Worm (Caenorhabditis elegans): ENCODE data around the gene Y49E10.18.
A peak's percentile ranks its signal among the peaks of the same experiment; 100 is the strongest.

Y49E10.18 gene

DNA sequence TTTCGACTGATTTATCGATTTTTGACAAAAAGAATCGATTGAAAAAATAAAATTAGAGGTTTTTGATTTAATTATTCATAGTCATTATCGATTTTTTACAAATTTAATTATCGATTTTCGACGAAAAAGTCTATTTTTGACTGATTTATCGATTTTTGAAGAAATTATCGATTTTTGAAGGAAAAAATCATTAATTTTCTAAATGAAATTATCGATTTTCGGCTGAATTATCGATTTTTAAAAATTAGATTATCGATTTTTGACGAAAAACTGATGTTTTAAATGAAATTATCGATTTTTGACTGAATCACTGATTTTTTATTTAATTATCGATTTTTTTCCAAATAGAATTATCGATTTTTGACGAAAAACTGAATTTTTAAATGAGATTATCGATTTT, 34.8 kb downstream of the Y49E10.18 start:
- TF ChIP-seq Y53F4B.3 (GFP tag; IDR thresholded peaks at IDR 0.05): no peak
- TF ChIP-seq hlh-26 (GFP tag; conservative IDR thresholded peaks at IDR 0.05): no peak
- TF ChIP-seq aptf-3 (GFP tag; IDR thresholded peaks at IDR 0.05): no peak
- no peak for TF ChIP-seq nhr-27 (tag; optimal IDR thresholded peaks at IDR 0.05)
- TF ChIP-seq ceh-91 (GFP tag; IDR thresholded peaks at IDR 0.05): no peak
- TF ChIP-seq unc-130 (GFP tag; optimal IDR thresholded peaks at IDR 0.05): no peak
- no peak for TF ChIP-seq ztf-28 (GFP tag; IDR thresholded peaks at IDR 0.05)
- TF ChIP-seq unc-62 (GFP tag; optimal IDR thresholded peaks at IDR 0.05): no peak
- no peak for TF ChIP-seq rcor-1 (GFP tag; IDR thresholded peaks at IDR 0.05)
- no peak for TF ChIP-seq Y79H2A.3 (GFP tag; conservative IDR thresholded peaks at IDR 0.05)

DNA sequence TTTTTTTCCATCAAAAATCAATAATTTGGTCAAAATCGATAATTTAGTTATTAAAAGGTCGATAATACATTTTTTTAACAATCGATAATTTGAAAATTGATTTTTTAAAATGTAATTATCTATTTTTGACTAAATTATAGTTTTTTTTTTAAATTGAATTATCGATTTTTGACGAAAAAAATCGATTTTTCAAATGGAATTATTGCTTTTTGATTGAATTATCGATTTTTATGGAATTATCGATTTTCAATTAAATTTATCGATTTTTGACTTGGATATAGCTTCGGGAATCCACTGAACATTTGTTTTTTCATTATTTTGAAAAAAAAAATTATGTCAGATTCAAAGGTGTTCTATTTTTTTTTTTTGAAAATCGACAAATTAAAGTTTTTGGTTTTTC, 35.6 kb downstream of the Y49E10.18 start:
- no peak for TF ChIP-seq nhr-80 (tag; optimal IDR thresholded peaks at IDR 0.05)
- TF ChIP-seq him-1 (tag; optimal IDR thresholded peaks at IDR 0.05): no peak
- TF ChIP-seq ztf-6 (GFP tag; IDR thresholded peaks at IDR 0.05): no peak
- no peak for TF ChIP-seq pha-4 (tag; optimal IDR thresholded peaks at IDR 0.05)
- no peak for TF ChIP-seq egl-44 (GFP tag; IDR thresholded peaks at IDR 0.05)
- no peak for TF ChIP-seq F37B4.10 (GFP tag; IDR thresholded peaks at IDR 0.05)
- TF ChIP-seq nhr-90 (tag; optimal IDR thresholded peaks at IDR 0.05): no peak

DNA sequence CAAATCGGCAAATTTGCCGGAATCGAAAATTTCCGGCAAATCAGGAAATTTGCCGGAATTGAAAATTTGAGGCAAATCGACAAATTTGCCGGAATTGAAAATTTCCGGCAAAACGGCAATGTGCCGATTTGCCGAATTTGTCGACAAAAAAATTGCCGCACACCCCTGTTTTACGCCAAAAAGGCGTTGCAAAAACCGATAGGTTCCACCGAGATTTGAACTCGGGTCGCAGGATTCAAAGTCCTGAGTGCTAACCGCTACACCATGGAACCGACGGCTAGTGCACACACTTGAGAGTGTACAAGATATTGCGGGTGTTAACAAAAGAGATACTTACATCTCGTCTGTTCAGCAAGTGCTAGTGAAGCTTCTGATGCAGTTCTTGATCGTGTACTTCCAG, 46.2 kb downstream of the Y49E10.18 start:
- TF ChIP-seq C06A6.2 (GFP tag; conservative IDR thresholded peaks at IDR 0.05) (0 out of 2 replicates have a peak, but pooled peaks have one; percentile 18), C17E4.6 (GFP tag; IDR thresholded peaks at IDR 0.05) (0 out of 2 replicates have a peak, but pooled peaks have one; percentile 25), zim-3 (tag; optimal IDR thresholded peaks at IDR 0.05) (peak; percentile 7), madf-3 (GFP tag; IDR thresholded peaks at IDR 0.05) (no peak), snpc-1.1 (tag; optimal IDR thresholded peaks at IDR 0.05; ENCODE audit: insufficient read depth) (no peak), egl-18 (GFP tag; IDR thresholded peaks at IDR 0.05) (no peak), ets-4 (GFP tag; optimal IDR thresholded peaks at IDR 0.05) (no peak), ccch-3 (GFP tag; optimal IDR thresholded peaks at IDR 0.05) (no peak), nhr-179 (tag; optimal IDR thresholded peaks at IDR 0.05) (no peak), F52B5.7 (tag; optimal IDR thresholded peaks at IDR 0.05) (peak; percentile 1), ztf-6 (GFP tag; IDR thresholded peaks at IDR 0.05) (no peak), lir-1 (GFP tag; conservative IDR thresholded peaks at IDR 0.05) (no peak), ceh-100 (GFP tag; IDR thresholded peaks at IDR 0.05) (no peak), Y56A3A.18 (GFP tag; IDR thresholded peaks at IDR 0.05) (0 out of 2 replicates have a peak, but pooled peaks have one; percentile 29), ceh-40 (GFP tag; IDR thresholded peaks at IDR 0.05) (no peak), pbrm-1 (GFP tag; IDR thresholded peaks at IDR 0.05) (no peak), hmg-1.2 (GFP tag; IDR thresholded peaks at IDR 0.05) (peak; percentile 48), efl-1 (GFP tag; optimal IDR thresholded peaks at IDR 0.05) (no peak), mel-28 (tag; optimal IDR thresholded peaks at IDR 0.05; ENCODE audit: borderline replicate concordance) (no peak), lin-40 (tag; optimal IDR thresholded peaks at IDR 0.05) (no peak), tbx-9 (tag; optimal IDR thresholded peaks at IDR 0.05; ENCODE audit: borderline replicate concordance) (no peak), hsf-1 (GFP tag; IDR thresholded peaks at IDR 0.05) (no peak), Y53F4B.3 (GFP tag; IDR thresholded peaks at IDR 0.05) (no peak), F33H1.4 (GFP tag; IDR thresholded peaks at IDR 0.05) (no peak), athp-1 (tag; optimal IDR thresholded peaks at IDR 0.05) (no peak), F10E7.11 (tag; optimal IDR thresholded peaks at IDR 0.05) (no peak), lag-1 (GFP tag; IDR thresholded peaks at IDR 0.05) (no peak), gei-17 (GFP tag; optimal IDR thresholded peaks at IDR 0.05) (no peak), ztf-22 (GFP tag; optimal IDR thresholded peaks at IDR 0.05) (no peak), aptf-3 (GFP tag; IDR thresholded peaks at IDR 0.05) (0 out of 2 replicates have a peak, but pooled peaks have one; percentile 57), attf-3 (GFP tag; conservative IDR thresholded peaks at IDR 0.05) (0 out of 2 replicates have a peak, but pooled peaks have one; percentile 9), attf-5 (GFP tag; optimal IDR thresholded peaks at IDR 0.05) (no peak), let-607 (tag; optimal IDR thresholded peaks at IDR 0.05) (no peak)
